Worm (Caenorhabditis elegans) whole organism, midembryonic: Measurements from ENCODE around the gene C39D10.8.

ENCODE experiments used
- T22C8.4 ChIP-seq: fragments of 200-800 bp; sonication (Bioruptor generic); IDR thresholded peaks from 2 replicates; pipeline ENCODE4 v1.3.6; 2022; ENCODE audit warnings: missing genetic modification characterization, missing compliant biosample characterization
- flt-1 ChIP-seq: fragments of 200-800 bp; sonication (Bioruptor generic); IDR thresholded peaks from 2 replicates; pipeline ENCODE4 v1.3.6; 2022; ENCODE audit warnings: missing genetic modification characterization, missing compliant biosample characterization
- klf-2 ChIP-seq: fragments of 200-800 bp; sonication (Bioruptor generic); conservative IDR thresholded peaks from 2 replicates; pipeline ENCODE4 v1.3.6; 2022; ENCODE audit warnings: missing genetic modification reagents, missing genetic modification characterization, missing compliant biosample characterization
- med-1 ChIP-seq: sonication (generic microtip); optimal IDR thresholded peaks from 2 replicates; lab custom pipeline; 2017; ENCODE audit warnings: missing genetic modification characterization, mild to moderate bottlenecking, missing compliant biosample characterization, antibody characterized with exemption, missing genetic modification reagents; ENCODE audit not compliant: insufficient read depth
- ref-1 ChIP-seq: fragments of 200-800 bp; sonication (Bioruptor generic); conservative IDR thresholded peaks from 2 replicates; pipeline ENCODE4 v1.3.6; 2022; ENCODE audit warnings: missing genetic modification reagents, missing genetic modification characterization, missing compliant biosample characterization
- tab-1 ChIP-seq: fragments of 200-800 bp; sonication (Bioruptor generic); IDR thresholded peaks from 2 replicates; pipeline ENCODE4 v1.3.6; 2022; ENCODE audit warnings: missing genetic modification characterization, missing compliant biosample characterization
- ztf-29 ChIP-seq: fragments of 200-800 bp; sonication (Bioruptor generic); IDR thresholded peaks from 2 replicates; pipeline ENCODE4 v1.3.6; 2022; ENCODE audit warnings: missing genetic modification reagents, missing genetic modification characterization, missing compliant biosample characterization

ce11 chrX:7867307-7867706 is 13.4 kb downstream of the C39D10.8 start:
- TF ChIP-seq ref-1, result no peak
- TF ChIP-seq med-1, result no peak
- TF ChIP-seq klf-2 (GFP tag; lab: Robert Waterston, UW), result no peak
- TF ChIP-seq tab-1 (GFP tag; lab: Robert Waterston, UW), result no peak
- no peak for TF ChIP-seq T22C8.4
- TF ChIP-seq flt-1 (GFP tag; lab: Robert Waterston, UW), result no peak
- TF ChIP-seq ztf-29 (GFP tag; lab: Robert Waterston, UW), result no peak
